Worm (Caenorhabditis elegans) whole organism, midembryonic: ENCODE measurements around the gene ZK896.1.

Experiments used
- T22C8.4 ChIP-seq: fragments of 200-800 bp; sonication (Bioruptor generic); IDR thresholded peaks from 2 replicates; pipeline ENCODE4 v1.3.6; 2022; ENCODE audit warnings: missing genetic modification characterization, missing compliant biosample characterization
- cog-1 ChIP-seq: sonication (generic microtip); optimal IDR thresholded peaks from 2 replicates; lab custom pipeline; 2016; ENCODE audit warnings: missing genetic modification characterization, missing compliant biosample characterization
- flt-1 ChIP-seq: fragments of 200-800 bp; sonication (Bioruptor generic); IDR thresholded peaks from 2 replicates; pipeline ENCODE4 v1.3.6; 2022; ENCODE audit warnings: missing genetic modification characterization, missing compliant biosample characterization
- klf-2 ChIP-seq: fragments of 200-800 bp; sonication (Bioruptor generic); conservative IDR thresholded peaks from 2 replicates; pipeline ENCODE4 v1.3.6; 2022; ENCODE audit warnings: missing genetic modification reagents, missing genetic modification characterization, missing compliant biosample characterization
- med-1 ChIP-seq: sonication (generic microtip); optimal IDR thresholded peaks from 2 replicates; lab custom pipeline; 2017; ENCODE audit warnings: missing genetic modification characterization, mild to moderate bottlenecking, missing compliant biosample characterization, antibody characterized with exemption, missing genetic modification reagents; ENCODE audit not compliant: insufficient read depth
- ref-1 ChIP-seq: fragments of 200-800 bp; sonication (Bioruptor generic); conservative IDR thresholded peaks from 2 replicates; pipeline ENCODE4 v1.3.6; 2022; ENCODE audit warnings: missing genetic modification reagents, missing genetic modification characterization, missing compliant biosample characterization
- tab-1 ChIP-seq: fragments of 200-800 bp; sonication (Bioruptor generic); IDR thresholded peaks from 2 replicates; pipeline ENCODE4 v1.3.6; 2022; ENCODE audit warnings: missing genetic modification characterization, missing compliant biosample characterization
- ztf-23 ChIP-seq: fragments of 200-800 bp; sonication (Bioruptor generic); IDR thresholded peaks from 2 replicates; pipeline ENCODE4 v1.3.6; 2022; ENCODE audit warnings: missing genetic modification reagents, missing genetic modification characterization, missing compliant biosample characterization
- ztf-29 ChIP-seq: fragments of 200-800 bp; sonication (Bioruptor generic); IDR thresholded peaks from 2 replicates; pipeline ENCODE4 v1.3.6; 2022; ENCODE audit warnings: missing genetic modification reagents, missing genetic modification characterization, missing compliant biosample characterization

The ZK896.1 gene

ce11 chrIV:12842121-12842520, 33.0 kb downstream of the ZK896.1 start:
- TF ChIP-seq ref-1 (GFP tag; lab: Robert Waterston, UW) (no peak), cog-1 (tag; lab: Kevin White, UChicago) (no peak), med-1 (GFP tag; lab: Kevin White, UChicago) (no peak), flt-1 (GFP tag; lab: Robert Waterston, UW) (no peak), tab-1 (GFP tag; lab: Robert Waterston, UW) (no peak), klf-2 (GFP tag; lab: Robert Waterston, UW) (no peak), ztf-23 (GFP tag; lab: Robert Waterston, UW) (no peak), ztf-29 (no peak), T22C8.4 (GFP tag; lab: Robert Waterston, UW) (no peak)

ce11 chrIV:12840873-12841272, 34.3 kb downstream of the ZK896.1 start:
- TF ChIP-seq ztf-29 = no peak

- TF ChIP-seq flt-1 (GFP tag; lab: Robert Waterston, UW) (no peak), klf-2 (GFP tag; lab: Robert Waterston, UW) (no peak), ztf-29 (no peak), T22C8.4 (GFP tag; lab: Robert Waterston, UW) (no peak), med-1 (GFP tag; lab: Kevin White, UChicago) (no peak), tab-1 (GFP tag; lab: Robert Waterston, UW) (no peak)
These were observed 34.8 kb downstream of the ZK896.1 start for ce11 chrIV:12840348-12840747.

- no peak for TF ChIP-seq ref-1 (GFP tag; lab: Robert Waterston, UW)
These were observed 39.0 kb downstream of the ZK896.1 start, which contains the start of gene M02B1.3 for ce11 chrIV:12836208-12836607. M02B1.3 (plus strand) TSS chrIV:12836508.

ce11 chrIV:12835363-12835762, 39.8 kb downstream of the ZK896.1 start:
- TF ChIP-seq cog-1 (tag; lab: Kevin White, UChicago) = no peak
- TF ChIP-seq flt-1 (GFP tag; lab: Robert Waterston, UW) = no peak
- TF ChIP-seq T22C8.4 (GFP tag; lab: Robert Waterston, UW) = no peak
- TF ChIP-seq ztf-29 = no peak
- TF ChIP-seq klf-2 (GFP tag; lab: Robert Waterston, UW) = no peak
- no peak for TF ChIP-seq ztf-23 (GFP tag; lab: Robert Waterston, UW)
- no peak for TF ChIP-seq tab-1 (GFP tag; lab: Robert Waterston, UW)
- no peak for TF ChIP-seq ref-1 (GFP tag; lab: Robert Waterston, UW)
- no peak for TF ChIP-seq med-1 (GFP tag; lab: Kevin White, UChicago)

- no peak for TF ChIP-seq ztf-23 (GFP tag; lab: Robert Waterston, UW)
- TF ChIP-seq ref-1 (GFP tag; lab: Robert Waterston, UW) = no peak
- TF ChIP-seq med-1 (GFP tag; lab: Kevin White, UChicago) = no peak
- TF ChIP-seq T22C8.4 (GFP tag; lab: Robert Waterston, UW) = no peak
- no peak for TF ChIP-seq klf-2 (GFP tag; lab: Robert Waterston, UW)
- TF ChIP-seq ztf-29 = no peak
- TF ChIP-seq flt-1 (GFP tag; lab: Robert Waterston, UW) = no peak
- no peak for TF ChIP-seq tab-1 (GFP tag; lab: Robert Waterston, UW)
- no peak for TF ChIP-seq cog-1 (tag; lab: Kevin White, UChicago)
These were observed 40.8 kb downstream of the ZK896.1 start for ce11 chrIV:12834417-12834731.

- TF ChIP-seq tab-1 (GFP tag; lab: Robert Waterston, UW) = no peak
- TF ChIP-seq flt-1 (GFP tag; lab: Robert Waterston, UW) = no peak
- TF ChIP-seq ref-1 (GFP tag; lab: Robert Waterston, UW) = no peak
- no peak for TF ChIP-seq klf-2 (GFP tag; lab: Robert Waterston, UW)
- no peak for TF ChIP-seq ztf-29
- no peak for TF ChIP-seq med-1 (GFP tag; lab: Kevin White, UChicago)
- no peak for TF ChIP-seq cog-1 (tag; lab: Kevin White, UChicago)
- TF ChIP-seq ztf-23 (GFP tag; lab: Robert Waterston, UW) = no peak
- no peak for TF ChIP-seq T22C8.4 (GFP tag; lab: Robert Waterston, UW)
These were observed 41.3 kb downstream of the ZK896.1 start for ce11 chrIV:12833698-12834416.

- no peak for TF ChIP-seq flt-1 (GFP tag; lab: Robert Waterston, UW)
These were observed 43.3 kb downstream of the ZK896.1 start for ce11 chrIV:12831609-12832500.

- TF ChIP-seq T22C8.4 (GFP tag; lab: Robert Waterston, UW) (no peak), ref-1 (GFP tag; lab: Robert Waterston, UW) (no peak), flt-1 (GFP tag; lab: Robert Waterston, UW) (no peak), klf-2 (GFP tag; lab: Robert Waterston, UW) (no peak)
These were observed 44.2 kb downstream of the ZK896.1 start for ce11 chrIV:12830829-12831392.

ce11 chrIV:12825304-12825703, 49.9 kb downstream of the ZK896.1 start, which contains the start of gene M02B1.4:
M02B1.4 (minus strand) TSS chrIV:12825312.
- no peak for TF ChIP-seq tab-1 (GFP tag; lab: Robert Waterston, UW)
- TF ChIP-seq ztf-23 (GFP tag; lab: Robert Waterston, UW) = no peak
- TF ChIP-seq med-1 (GFP tag; lab: Kevin White, UChicago) = no peak
- TF ChIP-seq cog-1 (tag; lab: Kevin White, UChicago) = no peak
- no peak for TF ChIP-seq ztf-29
- TF ChIP-seq T22C8.4 (GFP tag; lab: Robert Waterston, UW) = no peak
- no peak for TF ChIP-seq klf-2 (GFP tag; lab: Robert Waterston, UW)
- no peak for TF ChIP-seq flt-1 (GFP tag; lab: Robert Waterston, UW)
- no peak for TF ChIP-seq ref-1 (GFP tag; lab: Robert Waterston, UW)
